Worm (Caenorhabditis elegans) whole organism, L3 larva: ENCODE data around the gene rps-22.

Source experiments
- R02D3.7 ChIP-seq: fragments of 150-350 bp; optimal IDR thresholded peaks from 2 replicates; lab custom pipeline; 2014; ENCODE audit warnings: missing biosample characterization, missing genetic modification characterization
- ZK546.5 ChIP-seq: sonication (generic microtip); optimal IDR thresholded peaks from 2 replicates; lab custom pipeline; 2017; ENCODE audit warnings: missing biosample characterization, missing genetic modification characterization
- ceh-16 ChIP-seq: sonication (generic microtip); optimal IDR thresholded peaks from 2 replicates; lab custom pipeline; 2017; ENCODE audit warnings: missing biosample characterization, missing genetic modification characterization
- ceh-28 ChIP-seq: fragments of 150-350 bp; optimal IDR thresholded peaks from 2 replicates; lab custom pipeline; 2014; ENCODE audit warnings: missing biosample characterization, missing genetic modification reagents, missing genetic modification characterization
- ceh-82 ChIP-seq: fragments of 150-350 bp; optimal IDR thresholded peaks from 2 replicates; lab custom pipeline; 2014; ENCODE audit warnings: missing biosample characterization, missing genetic modification characterization
- ceh-9 ChIP-seq: sonication (generic microtip); optimal IDR thresholded peaks from 2 replicates; lab custom pipeline; 2018; ENCODE audit warnings: missing biosample characterization, missing genetic modification characterization
- daf-12 ChIP-seq: fragments of 150-350 bp; optimal IDR thresholded peaks from 2 replicates; lab custom pipeline; 2014; ENCODE audit warnings: missing biosample characterization, missing genetic modification reagents, missing genetic modification characterization
- egl-27 ChIP-seq: sonication (generic microtip); optimal IDR thresholded peaks from 4 replicates; lab custom pipeline; 2017; ENCODE audit warnings: missing biosample characterization, missing genetic modification reagents, missing genetic modification characterization
- egl-5 ChIP-seq: fragments of 150-350 bp; optimal IDR thresholded peaks from 2 replicates; lab custom pipeline; 2017; ENCODE audit warnings: missing biosample characterization, missing genetic modification reagents, missing genetic modification characterization, inconsistent platforms
- elt-1 ChIP-seq: fragments of 150-350 bp; optimal IDR thresholded peaks from 2 replicates; lab custom pipeline; 2014; ENCODE audit warnings: missing biosample characterization, missing genetic modification characterization
- elt-2 ChIP-seq: sonication (generic microtip); optimal IDR thresholded peaks from 2 replicates; lab custom pipeline; 2016; ENCODE audit warnings: missing genetic modification reagents, mild to moderate bottlenecking, missing genetic modification characterization, missing compliant biosample characterization
- elt-3 ChIP-seq, 3 experiments: fragments of 150-350 bp in 1 of 3; sonication (generic microtip) in 2 of 3; optimal IDR thresholded peaks; 2 replicates in 2 of 3; 4 replicates in 1 of 3; lab custom pipeline; 2014 to 2017; ENCODE audit warnings: missing biosample characterization in 3 of 3, missing genetic modification characterization in 3 of 3
- eor-1 ChIP-seq, 2 experiments: fragments of 150-350 bp; optimal IDR thresholded peaks; 2 replicates each; lab custom pipeline; 2014 to 2018; ENCODE audit warnings: missing biosample characterization in 2 of 2, missing genetic modification characterization in 2 of 2
- fkh-10 ChIP-seq: sonication (generic microtip); optimal IDR thresholded peaks from 2 replicates; lab custom pipeline; 2017; ENCODE audit warnings: missing biosample characterization, missing genetic modification reagents, missing genetic modification characterization
- fos-1 ChIP-seq: fragments of 150-350 bp; optimal IDR thresholded peaks from 2 replicates; lab custom pipeline; 2014; ENCODE audit warnings: missing biosample characterization, missing genetic modification characterization
- lin-15B ChIP-seq: fragments of 150-350 bp; optimal IDR thresholded peaks from 2 replicates; lab custom pipeline; 2014; ENCODE audit warnings: missing biosample characterization, missing genetic modification characterization
- lin-39 ChIP-seq: fragments of 150-350 bp; optimal IDR thresholded peaks from 2 replicates; lab custom pipeline; 2018; ENCODE audit warnings: missing biosample characterization, missing genetic modification reagents, missing genetic modification characterization
- lsy-12 ChIP-seq: sonication (generic microtip); optimal IDR thresholded peaks from 2 replicates; lab custom pipeline; 2016; ENCODE audit warnings: mild to moderate bottlenecking, missing genetic modification characterization, missing compliant biosample characterization
- mml-1 ChIP-seq: fragments of 150-350 bp; sonication (generic microtip); optimal IDR thresholded peaks from 3 replicates; lab custom pipeline; 2014; ENCODE audit warnings: missing biosample characterization, missing genetic modification characterization
- nfya-1 ChIP-seq: sonication (generic microtip); optimal IDR thresholded peaks from 2 replicates; lab custom pipeline; 2017; ENCODE audit warnings: missing genetic modification characterization, mild to moderate bottlenecking, missing compliant biosample characterization, antibody characterized with exemption, moderate library complexity; ENCODE audit not compliant: insufficient read depth
- nhr-11 ChIP-seq: fragments of 150-350 bp; optimal IDR thresholded peaks from 2 replicates; lab custom pipeline; 2014; ENCODE audit warnings: missing biosample characterization, missing genetic modification characterization
- nhr-12 ChIP-seq: fragments of 150-350 bp; optimal IDR thresholded peaks from 2 replicates; lab custom pipeline; 2014; ENCODE audit warnings: missing biosample characterization, missing genetic modification characterization
- nhr-23 ChIP-seq: fragments of 150-350 bp; optimal IDR thresholded peaks from 2 replicates; lab custom pipeline; 2014; ENCODE audit warnings: missing biosample characterization, missing genetic modification reagents, missing genetic modification characterization
- nhr-237 ChIP-seq: fragments of 150-350 bp; optimal IDR thresholded peaks from 2 replicates; lab custom pipeline; 2014; ENCODE audit warnings: missing biosample characterization, missing genetic modification characterization
- nhr-25 ChIP-seq: sonication (generic microtip); optimal IDR thresholded peaks from 2 replicates; lab custom pipeline; 2017; ENCODE audit warnings: missing biosample characterization, missing genetic modification characterization
- nhr-28 ChIP-seq: fragments of 150-350 bp; optimal IDR thresholded peaks from 2 replicates; lab custom pipeline; 2014; ENCODE audit warnings: missing biosample characterization, missing genetic modification characterization
- nhr-43 ChIP-seq: sonication (generic microtip); optimal IDR thresholded peaks from 2 replicates; lab custom pipeline; 2016; ENCODE audit warnings: mild to moderate bottlenecking, missing genetic modification characterization, missing compliant biosample characterization; ENCODE audit not compliant: poor library complexity, severe bottlenecking
- nhr-67 ChIP-seq: fragments of 150-350 bp; optimal IDR thresholded peaks from 2 replicates; lab custom pipeline; 2014; ENCODE audit warnings: missing biosample characterization, missing genetic modification characterization
- nhr-76 ChIP-seq: fragments of 150-350 bp; sonication (generic microtip); optimal IDR thresholded peaks from 5 replicates; lab custom pipeline; 2014; ENCODE audit warnings: missing biosample characterization, missing genetic modification characterization
- nhr-77 ChIP-seq: fragments of 150-350 bp; optimal IDR thresholded peaks from 2 replicates; lab custom pipeline; 2014; ENCODE audit warnings: missing biosample characterization, missing genetic modification characterization
- pha-4 ChIP-seq: fragments of 150-350 bp; optimal IDR thresholded peaks from 2 replicates; lab custom pipeline; 2014; ENCODE audit warnings: missing biosample characterization, missing genetic modification reagents, missing genetic modification characterization
- pqm-1 ChIP-seq: fragments of 150-350 bp; optimal IDR thresholded peaks from 2 replicates; lab custom pipeline; 2017; ENCODE audit warnings: missing biosample characterization, missing genetic modification characterization, inconsistent platforms
- sea-2 ChIP-seq: fragments of 150-350 bp; sonication (generic microtip); optimal IDR thresholded peaks from 4 replicates; lab custom pipeline; 2014; ENCODE audit warnings: missing biosample characterization, missing genetic modification reagents, missing genetic modification characterization
- skn-1 ChIP-seq: fragments of 150-350 bp; optimal IDR thresholded peaks from 2 replicates; lab custom pipeline; 2014; ENCODE audit warnings: missing biosample characterization, missing genetic modification characterization
- snpc-4 ChIP-seq: fragments of 150-350 bp; optimal IDR thresholded peaks from 2 replicates; lab custom pipeline; 2014; ENCODE audit warnings: missing biosample characterization, missing genetic modification characterization
- unc-62 ChIP-seq: fragments of 150-350 bp; sonication (generic microtip); optimal IDR thresholded peaks from 4 replicates; lab custom pipeline; 2014; ENCODE audit warnings: missing biosample characterization, missing genetic modification reagents, missing genetic modification characterization
- zag-1 ChIP-seq: fragments of 150-350 bp; optimal IDR thresholded peaks from 2 replicates; lab custom pipeline; 2014; ENCODE audit warnings: missing biosample characterization, missing genetic modification characterization
- ztf-11 ChIP-seq: fragments of 150-350 bp; optimal IDR thresholded peaks from 2 replicates; lab custom pipeline; 2014; ENCODE audit warnings: missing biosample characterization, missing genetic modification characterization
- ztf-4 ChIP-seq: fragments of 150-350 bp; optimal IDR thresholded peaks from 2 replicates; lab custom pipeline; 2014; ENCODE audit warnings: missing biosample characterization, missing genetic modification characterization

rps-22 gene

DNA sequence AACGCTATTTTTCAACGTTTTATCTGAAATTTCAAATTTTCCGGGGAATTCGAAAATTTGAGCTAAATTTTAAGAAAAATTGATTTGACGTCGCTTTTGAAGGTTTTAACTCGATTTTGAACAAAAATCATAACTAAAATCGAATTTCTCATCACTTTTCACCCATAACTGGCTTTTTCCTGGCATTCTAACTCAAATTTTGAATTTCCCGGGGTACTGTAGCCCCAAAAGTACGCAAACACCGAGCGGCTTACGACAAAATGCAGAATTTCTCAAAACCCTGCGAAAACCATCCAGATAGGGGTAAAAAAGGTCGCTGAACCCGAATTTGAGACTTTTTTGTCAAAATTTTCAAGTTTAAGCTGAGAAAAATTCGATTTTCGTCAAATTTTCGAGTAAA is 23.1 kb upstream of the rps-22 start:
- TF ChIP-seq nhr-12 (tag; lab: Kevin White, UChicago) (no peak), lsy-12 (tag; lab: Kevin White, UChicago) (no peak), ceh-9 (no peak), sea-2 (no peak), lin-15B (tag; lab: Kevin White, UChicago) (no peak), nhr-77 (tag; lab: Kevin White, UChicago) (no peak), R02D3.7 (tag; lab: Kevin White, UChicago) (no peak), ceh-16 (tag; lab: Kevin White, UChicago) (no peak)

DNA sequence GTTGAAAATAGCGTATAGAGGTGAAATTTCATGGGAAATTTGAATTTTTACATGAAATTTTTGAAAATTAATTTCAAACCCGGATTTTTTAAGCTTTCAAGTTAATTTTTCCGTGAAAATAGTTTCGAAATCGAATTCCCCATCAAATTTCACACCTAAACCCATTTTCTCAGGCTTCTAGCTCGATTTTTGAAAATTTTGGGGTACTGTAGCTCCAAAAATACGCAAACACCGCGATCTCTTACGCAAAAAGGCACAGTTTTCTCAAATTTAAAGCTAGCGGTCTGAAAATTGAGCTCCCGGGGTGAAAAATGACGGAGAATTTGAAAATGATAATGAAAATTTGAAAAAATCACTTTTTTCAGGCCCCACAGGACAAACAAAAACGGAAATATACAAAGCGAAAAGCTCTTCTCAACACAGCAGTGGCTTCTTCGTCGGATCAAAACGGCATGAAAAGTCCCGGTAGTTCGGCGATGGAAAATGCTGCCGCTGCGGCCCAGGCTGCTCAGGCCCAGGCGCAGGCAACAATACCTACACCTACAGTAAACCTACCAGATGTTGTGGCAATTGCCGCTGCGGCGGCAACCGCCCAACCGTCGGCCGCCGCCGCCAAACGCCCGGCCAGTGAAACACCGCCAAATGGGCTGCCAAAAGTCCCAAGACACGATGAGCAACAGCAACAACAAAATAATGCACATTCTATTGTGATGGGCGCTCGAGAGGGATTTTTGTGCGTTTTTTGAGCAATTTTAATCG is 21.4 kb upstream of the rps-22 start:
- no peak for TF ChIP-seq eor-1 (tag; optimal IDR thresholded peaks at IDR 0.05; lab: Kevin White, UChicago)
- TF ChIP-seq nhr-11, result no peak
- no peak for TF ChIP-seq unc-62
- TF ChIP-seq zag-1 (tag; lab: Kevin White, UChicago), result no peak
- TF ChIP-seq ztf-4 (tag; lab: Kevin White, UChicago), result no peak
- TF ChIP-seq nfya-1 (tag; lab: Kevin White, UChicago), result no peak
- no peak for TF ChIP-seq nhr-28 (tag; lab: Kevin White, UChicago)
- TF ChIP-seq snpc-4 (tag; lab: Kevin White, UChicago), result no peak
- TF ChIP-seq ceh-9, result no peak
- TF ChIP-seq ceh-28 (tag; lab: Kevin White, UChicago), result no peak
- no peak for TF ChIP-seq pqm-1 (tag; lab: Kevin White, UChicago)
- no peak for TF ChIP-seq nhr-76 (tag; lab: Kevin White, UChicago)
- no peak for TF ChIP-seq lin-15B (tag; lab: Kevin White, UChicago)
- no peak for TF ChIP-seq elt-1
- no peak for TF ChIP-seq nhr-25 (tag; lab: Kevin White, UChicago)
- no peak for TF ChIP-seq nhr-67 (tag; lab: Kevin White, UChicago)
- no peak for TF ChIP-seq egl-27 (tag; lab: Kevin White, UChicago)
- TF ChIP-seq R02D3.7 (tag; lab: Kevin White, UChicago), result no peak
- no peak for TF ChIP-seq nhr-77 (tag; lab: Kevin White, UChicago)
- no peak for TF ChIP-seq elt-2

DNA sequence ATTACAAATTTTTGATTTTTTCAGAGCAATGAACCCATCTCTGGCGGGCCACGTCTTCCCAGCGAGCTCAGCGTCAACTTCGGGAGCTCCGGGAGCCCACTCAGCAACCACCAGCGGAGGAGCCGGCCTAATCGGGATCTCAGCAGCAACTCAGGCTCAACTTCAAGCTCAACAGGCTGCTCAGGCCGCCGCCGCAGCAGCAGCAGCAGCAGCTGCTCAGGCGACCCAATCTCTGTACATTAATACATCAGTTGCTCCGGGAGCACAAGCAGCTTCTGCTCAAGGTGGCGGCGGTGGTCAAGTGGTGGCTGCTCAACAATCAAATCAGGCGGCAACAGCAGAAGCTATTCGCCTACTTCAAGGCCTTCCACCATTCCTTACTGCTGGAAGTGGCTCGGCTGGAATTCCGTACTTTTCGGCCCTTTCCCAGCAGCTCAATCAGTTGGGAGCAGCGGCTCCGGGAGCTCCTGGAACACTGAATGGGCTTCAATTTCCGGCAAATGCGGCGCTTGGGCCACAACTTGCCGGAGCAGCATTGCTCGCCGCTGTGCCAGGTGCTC is 19.5 kb upstream of the rps-22 start:
- TF ChIP-seq eor-1 (tag; optimal IDR thresholded peaks at IDR 0.05; lab: Kevin White, UChicago) (no peak), nhr-23 (tag; lab: Kevin White, UChicago) (no peak)

DNA sequence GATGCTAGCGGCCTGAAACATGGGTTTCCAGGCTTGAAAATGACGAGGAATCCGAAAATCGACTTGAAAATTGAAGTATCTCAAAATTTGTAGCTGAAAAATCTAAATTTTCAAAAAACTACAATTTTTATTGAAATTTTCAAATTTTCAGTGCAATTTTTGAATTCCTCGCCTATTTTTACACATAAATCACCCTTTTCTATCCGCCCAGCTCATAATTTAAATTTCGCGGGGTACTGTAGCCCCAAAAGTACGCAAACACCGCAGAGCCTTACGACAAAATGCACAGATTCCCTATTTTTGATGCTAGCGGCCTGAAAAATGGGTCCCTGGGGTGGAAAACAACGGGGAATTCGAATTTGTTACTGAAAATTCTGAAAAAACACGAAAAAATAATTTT is 18.8 kb upstream of the rps-22 start:
- TF ChIP-seq ztf-11 (no peak), ZK546.5 (tag; lab: Kevin White, UChicago) (no peak), daf-12 (no peak), nhr-12 (tag; lab: Kevin White, UChicago) (no peak), elt-2 (no peak), skn-1 (tag; lab: Kevin White, UChicago) (no peak), mml-1 (tag; lab: Kevin White, UChicago) (no peak), fkh-10 (GFP tag; lab: Kevin White, UChicago) (no peak), ceh-16 (tag; lab: Kevin White, UChicago) (no peak), nhr-77 (tag; lab: Kevin White, UChicago) (no peak), nhr-43 (tag; lab: Kevin White, UChicago) (no peak)

DNA sequence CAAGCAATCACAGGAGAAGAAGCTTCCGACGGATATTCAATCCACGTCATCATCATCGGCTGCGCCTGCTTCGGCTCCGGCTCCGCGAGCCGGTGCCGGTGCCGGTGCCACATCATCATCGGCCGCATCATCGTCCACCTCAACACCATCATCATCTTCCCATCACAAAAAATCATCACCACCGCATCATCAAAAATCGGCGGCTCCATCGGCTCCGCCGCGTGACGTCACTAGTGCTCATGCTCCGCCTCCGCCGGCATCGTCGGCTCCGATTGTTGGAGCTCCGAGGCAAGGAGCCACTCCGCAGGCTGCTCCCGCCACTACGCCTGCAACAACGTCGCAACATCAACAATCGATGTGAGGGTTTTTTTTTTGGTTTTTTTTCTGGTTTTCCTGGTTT is 18.3 kb upstream of the rps-22 start:
- TF ChIP-seq nhr-43 (tag; lab: Kevin White, UChicago) (no peak), ZK546.5 (tag; lab: Kevin White, UChicago) (no peak), pqm-1 (tag; lab: Kevin White, UChicago) (no peak), lin-15B (tag; lab: Kevin White, UChicago) (no peak), ztf-4 (tag; lab: Kevin White, UChicago) (no peak), nhr-77 (tag; lab: Kevin White, UChicago) (no peak), fos-1 (tag; lab: Kevin White, UChicago) (no peak), nhr-237 (tag; lab: Kevin White, UChicago) (no peak), ceh-82 (tag; lab: Kevin White, UChicago) (no peak), nhr-76 (tag; lab: Kevin White, UChicago) (no peak), ceh-16 (tag; lab: Kevin White, UChicago) (no peak), pha-4 (tag; lab: Kevin White, UChicago) (no peak), mml-1 (tag; lab: Kevin White, UChicago) (no peak), egl-5 (tag; lab: Kevin White, UChicago) (no peak), elt-3 (tag; optimal IDR thresholded peaks at IDR 0.05; lab: Kevin White, UChicago) (no peak), ceh-28 (tag; lab: Kevin White, UChicago) (no peak), lin-39 (tag; lab: Kevin White, UChicago) (no peak), eor-1 (tag; optimal IDR thresholded peaks at IDR 0.05; lab: Kevin White, UChicago) (no peak)
- TF ChIP-seq, all 47 proteins: peak for 0
